Worm (Caenorhabditis elegans) whole organism, midembryonic: ENCODE results near the gene C50E3.9.

Source experiments
- T22C8.4 ChIP-seq: fragments of 200-800 bp; sonication (Bioruptor generic); IDR thresholded peaks from 2 replicates; pipeline ENCODE4 v1.3.6; 2022; ENCODE audit warnings: missing genetic modification characterization, missing compliant biosample characterization
- cog-1 ChIP-seq: sonication (generic microtip); optimal IDR thresholded peaks from 2 replicates; lab custom pipeline; 2016; ENCODE audit warnings: missing genetic modification characterization, missing compliant biosample characterization
- flt-1 ChIP-seq: fragments of 200-800 bp; sonication (Bioruptor generic); IDR thresholded peaks from 2 replicates; pipeline ENCODE4 v1.3.6; 2022; ENCODE audit warnings: missing genetic modification characterization, missing compliant biosample characterization
- klf-2 ChIP-seq: fragments of 200-800 bp; sonication (Bioruptor generic); conservative IDR thresholded peaks from 2 replicates; pipeline ENCODE4 v1.3.6; 2022; ENCODE audit warnings: missing genetic modification reagents, missing genetic modification characterization, missing compliant biosample characterization
- med-1 ChIP-seq: sonication (generic microtip); optimal IDR thresholded peaks from 2 replicates; lab custom pipeline; 2017; ENCODE audit warnings: missing genetic modification characterization, mild to moderate bottlenecking, missing compliant biosample characterization, antibody characterized with exemption, missing genetic modification reagents; ENCODE audit not compliant: insufficient read depth
- ref-1 ChIP-seq: fragments of 200-800 bp; sonication (Bioruptor generic); conservative IDR thresholded peaks from 2 replicates; pipeline ENCODE4 v1.3.6; 2022; ENCODE audit warnings: missing genetic modification reagents, missing genetic modification characterization, missing compliant biosample characterization
- tab-1 ChIP-seq: fragments of 200-800 bp; sonication (Bioruptor generic); IDR thresholded peaks from 2 replicates; pipeline ENCODE4 v1.3.6; 2022; ENCODE audit warnings: missing genetic modification characterization, missing compliant biosample characterization
- ztf-23 ChIP-seq: fragments of 200-800 bp; sonication (Bioruptor generic); IDR thresholded peaks from 2 replicates; pipeline ENCODE4 v1.3.6; 2022; ENCODE audit warnings: missing genetic modification reagents, missing genetic modification characterization, missing compliant biosample characterization
- ztf-29 ChIP-seq: fragments of 200-800 bp; sonication (Bioruptor generic); IDR thresholded peaks from 2 replicates; pipeline ENCODE4 v1.3.6; 2022; ENCODE audit warnings: missing genetic modification reagents, missing genetic modification characterization, missing compliant biosample characterization

C50E3.9 gene

DNA sequence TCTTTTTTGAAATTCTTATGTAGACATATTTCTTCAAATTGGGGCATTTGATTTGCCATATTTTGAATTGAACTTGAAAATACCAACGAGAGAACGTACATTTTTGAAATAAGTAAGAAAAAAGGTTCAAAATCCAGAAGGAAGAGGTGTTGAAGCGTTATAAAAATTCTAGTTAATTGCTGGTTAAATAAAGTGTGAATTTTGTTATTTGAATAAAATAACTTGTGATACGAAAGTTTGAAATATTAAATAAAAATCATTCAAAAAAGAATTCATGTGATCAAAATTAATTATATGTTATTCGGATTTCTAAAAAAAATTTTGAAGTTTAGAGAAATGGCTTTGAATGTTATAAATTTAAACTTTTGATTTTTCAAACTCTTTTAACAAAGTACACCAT is at the start of gene C50E3.9:
Gene C50E3.9, minus strand, starts transcription at position 101 of the 400 bp plus-strand sequence.
- TF ChIP-seq med-1 (GFP tag; lab: Kevin White, UChicago) (no peak), ref-1 (no peak), klf-2 (GFP tag; lab: Robert Waterston, UW) (no peak), flt-1 (GFP tag; lab: Robert Waterston, UW) (no peak), cog-1 (no peak), ztf-29 (GFP tag; lab: Robert Waterston, UW) (no peak), tab-1 (no peak), T22C8.4 (no peak), ztf-23 (no peak)

DNA sequence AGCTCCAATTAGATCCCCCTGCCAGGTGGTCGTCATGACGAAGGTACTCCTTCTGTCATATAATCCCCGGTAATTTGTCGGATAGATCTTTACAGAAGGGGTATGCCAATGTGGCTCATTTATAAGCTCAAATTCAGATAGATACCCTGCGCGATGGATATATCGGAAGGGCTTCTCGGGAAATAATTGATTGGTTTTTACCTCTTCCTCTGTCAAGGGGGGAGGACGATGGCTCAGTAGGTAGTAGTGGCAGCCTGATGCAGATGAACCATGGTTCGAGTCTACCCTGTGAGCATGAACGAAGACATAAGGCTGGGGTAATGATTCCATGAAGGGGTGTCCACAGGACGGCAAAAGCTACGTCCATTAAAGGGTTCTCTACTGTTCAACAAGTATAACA is 47.1 kb upstream of the C50E3.9 start:
- TF ChIP-seq flt-1 (GFP tag; lab: Robert Waterston, UW) (no peak), cog-1 (no peak), ztf-29 (GFP tag; lab: Robert Waterston, UW) (no peak), T22C8.4 (no peak), klf-2 (GFP tag; lab: Robert Waterston, UW) (no peak), tab-1 (no peak), med-1 (GFP tag; lab: Kevin White, UChicago) (no peak), ztf-23 (no peak), ref-1 (no peak)

DNA sequence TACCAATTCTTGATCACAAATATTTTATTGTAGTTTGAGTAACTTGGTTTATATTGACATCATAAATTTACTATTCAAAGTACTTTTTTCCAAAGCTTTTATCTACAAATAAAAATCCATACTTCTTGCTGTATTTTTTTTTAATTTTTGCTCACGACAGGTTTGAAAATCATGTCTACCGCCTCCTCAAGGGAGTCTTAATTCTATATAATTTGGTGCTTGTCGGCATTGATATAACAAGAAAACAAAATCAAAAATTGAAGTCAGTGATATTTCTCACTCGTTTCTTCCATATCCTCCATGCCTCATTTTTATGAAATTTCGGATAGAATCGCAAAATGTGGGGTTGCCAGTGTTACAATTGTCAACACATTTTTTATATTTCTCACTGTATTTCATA is 45.4 kb upstream of the C50E3.9 start, which contains the start of gene str-47:
Gene str-47, plus strand, starts transcription at position 301 of the 400 bp plus-strand sequence.
- TF ChIP-seq ztf-29 (GFP tag; lab: Robert Waterston, UW) (no peak), T22C8.4 (no peak), med-1 (GFP tag; lab: Kevin White, UChicago) (no peak), tab-1 (no peak), ref-1 (no peak), flt-1 (GFP tag; lab: Robert Waterston, UW) (no peak), ztf-23 (no peak), klf-2 (GFP tag; lab: Robert Waterston, UW) (no peak), cog-1 (no peak)

DNA sequence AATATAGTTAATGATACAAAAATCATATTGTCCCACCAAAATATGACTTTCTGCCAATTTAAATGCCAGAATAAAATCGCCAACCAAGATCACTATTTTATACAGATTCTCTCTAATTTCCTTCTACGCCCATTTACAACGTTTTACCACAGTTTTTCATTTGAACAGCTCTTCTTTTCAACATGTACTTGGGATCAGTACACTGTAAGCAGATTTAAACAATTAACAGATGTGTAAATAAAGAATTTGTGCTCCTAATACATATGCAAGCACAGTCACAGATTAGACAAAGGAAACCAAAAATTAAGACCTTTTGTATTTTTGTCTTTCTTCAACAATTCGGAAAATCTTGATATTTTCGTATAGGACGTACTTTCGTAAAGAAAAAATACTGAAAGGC is 43.4 kb upstream of the C50E3.9 start, which contains the start of gene F07C4.11:
Gene F07C4.11, minus strand, starts transcription at position 101 of the 400 bp plus-strand sequence.
- no peak for TF ChIP-seq ref-1
- TF ChIP-seq cog-1 = no peak
- no peak for TF ChIP-seq med-1 (GFP tag; lab: Kevin White, UChicago)
- no peak for TF ChIP-seq flt-1 (GFP tag; lab: Robert Waterston, UW)
- no peak for TF ChIP-seq tab-1
- no peak for TF ChIP-seq T22C8.4
- TF ChIP-seq ztf-29 (GFP tag; lab: Robert Waterston, UW) = no peak
- no peak for TF ChIP-seq ztf-23
- no peak for TF ChIP-seq klf-2 (GFP tag; lab: Robert Waterston, UW)

DNA sequence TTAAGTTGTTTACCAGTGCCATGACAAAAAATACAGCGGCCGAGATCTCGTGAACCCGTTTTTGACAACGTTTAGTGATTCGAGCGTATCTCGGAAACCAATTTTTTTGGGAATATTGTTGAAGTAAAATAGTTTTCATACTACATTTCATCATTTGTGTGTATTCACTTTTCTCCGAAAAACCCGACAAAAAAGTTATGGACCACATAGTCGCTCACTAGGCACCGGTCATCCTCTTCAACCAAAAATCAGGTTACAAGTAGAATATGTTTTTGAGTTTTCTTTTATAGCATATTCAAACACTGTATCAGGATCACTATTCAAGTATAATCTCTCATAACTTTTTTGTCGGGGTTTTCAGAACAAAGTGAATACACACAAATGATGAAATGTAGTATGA is 41.7 kb upstream of the C50E3.9 start:
- TF ChIP-seq med-1 (GFP tag; lab: Kevin White, UChicago) = no peak
- TF ChIP-seq ztf-29 (GFP tag; lab: Robert Waterston, UW) = no peak
- no peak for TF ChIP-seq ztf-23
- TF ChIP-seq ref-1 = no peak
- no peak for TF ChIP-seq cog-1
- TF ChIP-seq tab-1 = no peak
- no peak for TF ChIP-seq flt-1 (GFP tag; lab: Robert Waterston, UW)
- TF ChIP-seq klf-2 (GFP tag; lab: Robert Waterston, UW) = no peak

DNA sequence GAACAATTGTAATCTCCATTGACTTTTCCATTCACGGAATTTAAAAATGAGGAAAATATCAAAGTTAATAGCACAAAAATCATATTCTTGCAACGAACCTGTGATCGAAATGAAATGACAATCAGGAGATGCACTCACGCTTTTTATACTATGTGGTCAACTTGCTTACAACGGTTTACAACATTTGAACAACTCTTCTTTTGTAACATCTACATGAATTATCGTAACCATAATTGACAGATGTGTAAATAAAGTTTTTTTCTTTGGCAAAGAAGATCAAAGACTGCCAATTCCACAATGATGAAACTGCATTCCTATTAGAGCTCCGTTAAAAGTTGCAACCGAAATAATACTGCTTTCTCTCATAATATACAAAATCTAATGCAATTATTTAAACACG is 39.7 kb upstream of the C50E3.9 start, which contains the start of gene F07C4.10:
Gene F07C4.10, minus strand, starts transcription at position 101 of the 400 bp plus-strand sequence.
- no peak for TF ChIP-seq tab-1

DNA sequence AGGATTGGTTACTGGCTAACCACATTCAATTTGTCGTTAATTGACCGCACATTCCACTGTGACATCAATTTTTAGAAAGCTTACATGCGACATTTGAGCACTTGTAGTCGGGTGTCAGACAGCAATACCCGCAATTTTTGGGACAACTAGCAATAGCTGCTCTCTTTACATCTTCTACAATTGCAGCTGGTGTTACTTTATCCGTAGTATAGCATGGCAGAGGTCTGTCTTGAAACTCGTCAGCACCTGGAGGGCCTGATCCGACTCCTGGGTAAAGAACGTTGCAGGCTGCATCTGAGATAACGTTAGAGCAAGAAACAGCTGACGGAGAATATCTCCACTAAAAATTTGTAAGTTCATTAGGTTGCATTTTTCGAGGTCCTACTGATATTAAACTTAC is 39.3 kb upstream of the C50E3.9 start:
- no peak for TF ChIP-seq ztf-29 (GFP tag; lab: Robert Waterston, UW)
- no peak for TF ChIP-seq med-1 (GFP tag; lab: Kevin White, UChicago)
- no peak for TF ChIP-seq cog-1

DNA sequence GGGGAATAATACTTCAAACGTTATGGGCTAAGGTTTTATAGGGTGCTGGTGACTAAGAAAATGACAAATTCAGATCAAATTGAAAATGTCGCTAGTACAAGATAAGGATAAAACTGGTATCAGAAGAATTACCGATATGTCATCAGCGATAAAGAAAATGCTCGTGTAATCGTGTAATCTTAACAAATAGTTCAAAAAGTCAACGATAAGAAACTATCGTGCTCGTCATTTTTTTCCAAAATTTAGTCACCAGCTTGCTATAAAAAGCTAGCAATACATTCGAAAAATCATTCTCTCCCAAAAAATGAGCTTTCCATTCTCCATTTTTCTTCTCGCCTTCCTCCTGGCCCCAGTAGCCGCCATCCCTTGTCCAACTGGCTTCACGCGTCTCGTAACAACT is 37.8 kb upstream of the C50E3.9 start, which contains the start of gene clec-45:
Gene clec-45, plus strand, starts transcription at position 301 of the 400 bp plus-strand sequence.
- no peak for TF ChIP-seq ztf-29 (GFP tag; lab: Robert Waterston, UW)
- no peak for TF ChIP-seq med-1 (GFP tag; lab: Kevin White, UChicago)
- TF ChIP-seq ref-1 = no peak
- no peak for TF ChIP-seq tab-1
- no peak for TF ChIP-seq cog-1
- TF ChIP-seq ztf-23 = no peak
- TF ChIP-seq T22C8.4 = no peak

DNA sequence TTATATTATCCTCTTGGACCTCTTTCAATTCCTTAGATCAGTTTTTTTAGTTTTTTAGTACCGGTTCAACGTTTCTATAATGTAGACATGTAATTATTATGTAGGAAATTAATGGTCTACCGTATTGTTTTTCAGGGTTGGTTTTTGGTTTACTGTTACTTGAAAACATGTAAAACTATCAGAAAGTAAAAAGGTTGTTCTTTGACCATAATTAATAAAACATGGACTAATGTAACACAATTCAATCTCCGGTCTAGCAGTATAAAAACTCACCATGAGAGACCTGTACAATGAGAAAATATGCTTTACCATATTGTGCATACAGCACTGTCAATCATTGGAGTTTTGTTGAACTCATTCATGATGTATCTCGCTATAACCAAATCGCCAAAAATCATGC is 35.4 kb upstream of the C50E3.9 start, which contains the start of gene srd-29:
Gene srd-29, plus strand, starts transcription at position 301 of the 400 bp plus-strand sequence.
- TF ChIP-seq ref-1 (no peak), klf-2 (GFP tag; lab: Robert Waterston, UW) (no peak), ztf-29 (GFP tag; lab: Robert Waterston, UW) (no peak), T22C8.4 (no peak), flt-1 (GFP tag; lab: Robert Waterston, UW) (no peak), tab-1 (no peak), cog-1 (no peak)

DNA sequence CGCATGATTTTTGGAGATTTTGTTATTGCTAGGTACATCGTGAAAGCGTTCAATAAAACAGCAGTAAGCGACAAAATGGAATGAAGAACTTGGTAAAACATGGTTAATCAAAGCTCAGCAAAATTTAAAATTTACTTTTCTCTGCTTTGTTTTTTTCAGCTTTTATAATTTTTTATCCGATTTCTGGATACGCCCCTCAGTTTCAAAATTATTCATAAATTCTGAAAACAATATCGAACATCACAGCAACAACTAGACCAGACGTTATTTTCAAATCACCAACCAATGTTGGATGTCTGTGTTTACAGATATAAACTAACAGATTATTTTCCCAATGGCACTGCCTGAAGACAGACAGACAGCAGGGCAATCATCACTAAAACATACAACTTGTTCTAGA is 34.6 kb upstream of the C50E3.9 start, which contains the start of gene srd-31:
Gene srd-31, minus strand, starts transcription at position 101 of the 400 bp plus-strand sequence.
- TF ChIP-seq med-1 (GFP tag; lab: Kevin White, UChicago) = no peak
- TF ChIP-seq ztf-29 (GFP tag; lab: Robert Waterston, UW) = no peak
- no peak for TF ChIP-seq ref-1
- no peak for TF ChIP-seq klf-2 (GFP tag; lab: Robert Waterston, UW)
- no peak for TF ChIP-seq flt-1 (GFP tag; lab: Robert Waterston, UW)
- TF ChIP-seq T22C8.4 = no peak
- TF ChIP-seq ztf-23 = no peak
- no peak for TF ChIP-seq tab-1
- no peak for TF ChIP-seq cog-1

DNA sequence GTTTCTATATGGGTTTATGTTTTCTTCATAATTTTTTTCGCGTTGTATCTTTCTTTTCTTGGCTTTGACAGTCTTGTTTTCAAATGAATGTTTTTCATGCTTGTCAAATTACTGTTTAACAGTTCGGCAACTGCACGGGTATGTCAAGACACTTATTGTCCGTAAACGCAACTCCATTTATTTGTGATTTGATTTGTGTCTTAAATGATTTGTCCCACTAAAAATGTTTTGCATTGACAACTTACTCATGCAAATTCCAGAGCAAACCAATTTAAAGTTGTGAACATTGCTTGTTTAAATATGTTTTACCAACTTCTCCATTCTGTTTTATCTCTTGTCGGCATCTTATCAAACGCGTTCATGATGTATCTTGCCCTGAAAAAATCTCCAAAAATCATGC is 31.7 kb upstream of the C50E3.9 start, which contains the start of gene srd-25:
Gene srd-25, plus strand, starts transcription at position 301 of the 400 bp plus-strand sequence.
- TF ChIP-seq ztf-29 (GFP tag; lab: Robert Waterston, UW) (no peak), T22C8.4 (no peak), cog-1 (no peak), flt-1 (GFP tag; lab: Robert Waterston, UW) (no peak), ref-1 (no peak), klf-2 (GFP tag; lab: Robert Waterston, UW) (no peak), ztf-23 (no peak), med-1 (GFP tag; lab: Kevin White, UChicago) (no peak), tab-1 (no peak)
